Worm (Caenorhabditis elegans) whole organism, L1 larva: ENCODE data around the gene esyt-2.

Source experiments
- C16A3.4 ChIP-seq: fragments of 150-350 bp; optimal IDR thresholded peaks from 2 replicates; lab custom pipeline; 2014; ENCODE audit warnings: missing biosample characterization, missing genetic modification characterization
- C34B4.2 ChIP-seq: sonication (generic microtip); optimal IDR thresholded peaks from 2 replicates; lab custom pipeline; 2017; ENCODE audit warnings: mild to moderate bottlenecking, missing genetic modification characterization, missing compliant biosample characterization
- F16B12.6 ChIP-seq: fragments of 150-350 bp; optimal IDR thresholded peaks from 2 replicates; lab custom pipeline; 2014; ENCODE audit warnings: missing biosample characterization, missing genetic modification characterization
- ama-1 ChIP-seq: fragments of 150-350 bp; optimal IDR thresholded peaks from 2 replicates; lab custom pipeline; 2014
- blmp-1 ChIP-seq: fragments of 150-350 bp; optimal IDR thresholded peaks from 2 replicates; lab custom pipeline; 2014; ENCODE audit warnings: missing biosample characterization, missing genetic modification characterization
- ceh-82 ChIP-seq, 3 experiments: fragments of 150-350 bp in 1 of 3; sonication (generic microtip) in 2 of 3; optimal IDR thresholded peaks; 2 replicates each; lab custom pipeline; 2014 to 2017; ENCODE audit warnings: missing biosample characterization in 3 of 3, missing genetic modification characterization in 3 of 3
- dpl-1 ChIP-seq, 3 experiments: fragments of 150-350 bp in 2 of 3; sonication (generic microtip) in 1 of 3; optimal IDR thresholded peaks; 2 replicates each; lab custom pipeline; 2014 to 2017; ENCODE audit warnings: missing biosample characterization in 3 of 3, missing genetic modification characterization in 3 of 3, missing genetic modification reagents in 3 of 3
- efl-1 ChIP-seq, 4 experiments: fragments of 150-350 bp; optimal IDR thresholded peaks in 3 of 4; peaks in 1 of 4; 1 replicate in 1 of 4; 2 replicates in 3 of 4; lab custom pipeline; 2014; ENCODE audit warnings: missing biosample characterization in 2 of 4, missing genetic modification characterization in 2 of 4, missing genetic modification reagents in 2 of 4
- efl-3 ChIP-seq: fragments of 200-800 bp; sonication (Bioruptor generic); optimal IDR thresholded peaks from 2 replicates; lab custom pipeline; 2018; ENCODE audit warnings: mild to moderate bottlenecking, missing genetic modification characterization, missing compliant biosample characterization
- egl-13 ChIP-seq: sonication (generic microtip); optimal IDR thresholded peaks from 2 replicates; lab custom pipeline; 2016; ENCODE audit warnings: missing genotype, missing genetic modification reagents, missing genetic modification characterization, missing compliant biosample characterization
- egl-27 ChIP-seq, 2 experiments: fragments of 150-350 bp in 1 of 2; sonication (generic microtip); optimal IDR thresholded peaks; 3 replicates each; lab custom pipeline; 2017 to 2018; ENCODE audit warnings: missing biosample characterization in 2 of 2, missing genetic modification characterization in 2 of 2, missing genetic modification reagents in 2 of 2
- elt-2 ChIP-seq: sonication (generic microtip); optimal IDR thresholded peaks from 2 replicates; lab custom pipeline; 2016; ENCODE audit warnings: missing genetic modification characterization, mild to moderate bottlenecking, inconsistent platforms, missing compliant biosample characterization, missing genetic modification reagents
- ets-5 ChIP-seq: fragments of 200-800 bp; sonication (Bioruptor generic); IDR thresholded peaks from 2 replicates; pipeline ENCODE4 v1.3.6; 2022; ENCODE audit warnings: missing genetic modification characterization, missing compliant biosample characterization
- fkh-4 ChIP-seq: sonication (generic microtip); optimal IDR thresholded peaks from 2 replicates; lab custom pipeline; 2016; ENCODE audit warnings: missing compliant biosample characterization, missing genetic modification characterization, borderline replicate concordance
- hlh-17 ChIP-seq: fragments of 200-800 bp; sonication (Bioruptor generic); optimal IDR thresholded peaks from 2 replicates; lab custom pipeline; 2018; ENCODE audit warnings: missing genetic modification characterization, mild to moderate bottlenecking, missing compliant biosample characterization, moderate library complexity, borderline replicate concordance
- hlh-4 ChIP-seq: sonication (generic microtip); optimal IDR thresholded peaks from 2 replicates; lab custom pipeline; 2016; ENCODE audit warnings: mild to moderate bottlenecking, missing genetic modification characterization, missing compliant biosample characterization
- irx-1 ChIP-seq: sonication (generic microtip); optimal IDR thresholded peaks from 2 replicates; lab custom pipeline; 2016; ENCODE audit warnings: missing genetic modification characterization, missing compliant biosample characterization
- lin-14 ChIP-seq: fragments of 200-800 bp; sonication (Bioruptor generic); optimal IDR thresholded peaks from 2 replicates; lab custom pipeline; 2018; ENCODE audit warnings: mild to moderate bottlenecking, missing genetic modification characterization, moderate library complexity, missing compliant biosample characterization
- lin-15B ChIP-seq: fragments of 150-350 bp; sonication (generic microtip); optimal IDR thresholded peaks from 3 replicates; lab custom pipeline; 2014; ENCODE audit warnings: missing biosample characterization, missing genetic modification characterization
- lin-35 ChIP-seq, 2 experiments: fragments of 150-350 bp; optimal IDR thresholded peaks; 2 replicates each; lab custom pipeline; 2014; ENCODE audit warnings: missing biosample characterization in 2 of 2, missing genetic modification characterization in 2 of 2, missing genetic modification reagents in 2 of 2
- lin-39 ChIP-seq: fragments of 150-350 bp; optimal IDR thresholded peaks from 2 replicates; lab custom pipeline; 2014; ENCODE audit warnings: missing biosample characterization, missing genetic modification reagents, missing genetic modification characterization
- lir-3 ChIP-seq: sonication (generic microtip); optimal IDR thresholded peaks from 2 replicates; lab custom pipeline; 2016; ENCODE audit warnings: mild to moderate bottlenecking, missing genetic modification characterization, moderate library complexity, missing compliant biosample characterization; ENCODE audit not compliant: poor library complexity
- lsy-2 ChIP-seq, 2 experiments: fragments of 150-350 bp; optimal IDR thresholded peaks; 2 replicates each; lab custom pipeline; 2014; ENCODE audit warnings: missing biosample characterization in 2 of 2, missing genetic modification characterization in 2 of 2
- nhr-237 ChIP-seq: fragments of 150-350 bp; optimal IDR thresholded peaks from 2 replicates; lab custom pipeline; 2014; ENCODE audit warnings: missing biosample characterization, missing genetic modification characterization
- nhr-47 ChIP-seq: sonication (generic microtip); optimal IDR thresholded peaks from 2 replicates; lab custom pipeline; 2016; ENCODE audit warnings: mild to moderate bottlenecking, missing genetic modification characterization, moderate library complexity, missing compliant biosample characterization
- nhr-71 ChIP-seq: sonication (generic microtip); optimal IDR thresholded peaks from 2 replicates; lab custom pipeline; 2016; ENCODE audit warnings: mild to moderate bottlenecking, missing genetic modification characterization, moderate library complexity, missing compliant biosample characterization
- pag-3 ChIP-seq: sonication (generic microtip); optimal IDR thresholded peaks from 2 replicates; lab custom pipeline; 2017; ENCODE audit warnings: missing genetic modification characterization, mild to moderate bottlenecking, missing compliant biosample characterization, antibody characterized with exemption, borderline replicate concordance; ENCODE audit not compliant: insufficient read depth
- pax-3 ChIP-seq: fragments of 200-800 bp; sonication (Bioruptor generic); optimal IDR thresholded peaks from 2 replicates; lab custom pipeline; 2018; ENCODE audit warnings: mild to moderate bottlenecking, missing genetic modification characterization, moderate library complexity, missing compliant biosample characterization
- pqm-1 ChIP-seq: sonication (generic microtip); optimal IDR thresholded peaks from 3 replicates; lab custom pipeline; 2017; ENCODE audit warnings: missing biosample characterization, missing genetic modification characterization
- rnt-1 ChIP-seq: sonication (generic microtip); optimal IDR thresholded peaks from 2 replicates; lab custom pipeline; 2016; ENCODE audit warnings: mild to moderate bottlenecking, missing genetic modification characterization, moderate library complexity, missing compliant biosample characterization
- unc-62 ChIP-seq: fragments of 150-350 bp; optimal IDR thresholded peaks from 2 replicates; lab custom pipeline; 2014; ENCODE audit warnings: missing biosample characterization, missing genetic modification reagents, missing genetic modification characterization
- unc-98 ChIP-seq: fragments of 200-800 bp; sonication (Bioruptor generic); IDR thresholded peaks from 2 replicates; pipeline ENCODE4 v1.3.6; 2022; ENCODE audit warnings: missing genetic modification characterization, missing compliant biosample characterization
- vab-15 ChIP-seq: sonication (generic microtip); optimal IDR thresholded peaks from 2 replicates; lab custom pipeline; 2017; ENCODE audit warnings: missing genotype, mild to moderate bottlenecking, missing genetic modification characterization, missing compliant biosample characterization
- xbp-1 ChIP-seq: sonication (generic microtip); optimal IDR thresholded peaks from 2 replicates; lab custom pipeline; 2016; ENCODE audit warnings: missing genetic modification characterization, missing compliant biosample characterization
- zip-4 ChIP-seq: fragments of 200-800 bp; sonication (Bioruptor generic); optimal IDR thresholded peaks from 2 replicates; lab custom pipeline; 2018; ENCODE audit warnings: mild to moderate bottlenecking, missing genetic modification characterization, moderate library complexity, missing compliant biosample characterization
- ztf-4 ChIP-seq: fragments of 150-350 bp; optimal IDR thresholded peaks from 2 replicates; lab custom pipeline; 2014; ENCODE audit warnings: missing biosample characterization, missing genetic modification characterization

The esyt-2 gene

ce11 chrIII:6248064-6248687 lies 17.4 kb upstream of the esyt-2 start, which contains the start of the genes gen-1 and stt-3:
Gene gen-1 (minus strand): TSS chrIII:6248158.
Gene stt-3 (plus strand): TSS chrIII:6248637.
- TF ChIP-seq pag-3 (tag; lab: Kevin White, UChicago) (no peak), lir-3 (tag; lab: Kevin White, UChicago) (no peak), nhr-71 (no peak), efl-3 (GFP tag; lab: Kevin White, UChicago) (no peak), lin-14 (GFP tag; lab: Kevin White, UChicago) (no peak), hlh-17 (no peak), ets-5 (GFP tag; lab: Robert Waterston, UW) (no peak), fkh-4 (tag; lab: Kevin White, UChicago) (no peak), egl-27 (tag; optimal IDR thresholded peaks at IDR 0.05; lab: Kevin White, UChicago) (no peak), blmp-1 (tag; lab: Kevin White, UChicago) (no peak), pax-3 (tag; lab: Kevin White, UChicago) (no peak), lin-35 (GFP tag; optimal IDR thresholded peaks at IDR 0.05; lab: Kevin White, UChicago) (peak; percentile 2 to 65), zip-4 (GFP tag; lab: Kevin White, UChicago) (no peak), efl-1 (optimal IDR thresholded peaks at IDR 0.05; lab: Kevin White, UChicago) (peak; percentile 46 to 50), efl-1 (GFP tag; optimal IDR thresholded peaks at IDR 0.05 in 1 of 2; lab: Kevin White, UChicago) (peak; percentile 21 to 90), lin-39 (tag; lab: Kevin White, UChicago) (no peak), elt-2 (tag; lab: Kevin White, UChicago) (no peak), nhr-47 (tag; lab: Kevin White, UChicago) (no peak), unc-62 (GFP tag; lab: Kevin White, UChicago) (no peak), vab-15 (tag; lab: Kevin White, UChicago) (no peak), ztf-4 (tag; lab: Kevin White, UChicago) (no peak), irx-1 (tag; lab: Kevin White, UChicago) (no peak), ceh-82 (tag; optimal IDR thresholded peaks at IDR 0.05; lab: Kevin White, UChicago) (no peak), C34B4.2 (tag; lab: Kevin White, UChicago) (no peak), ama-1 (lab: Kevin White, UChicago) (no peak), pqm-1 (no peak), rnt-1 (tag; lab: Kevin White, UChicago) (no peak), dpl-1 (GFP tag; optimal IDR thresholded peaks at IDR 0.05; lab: Kevin White, UChicago) (peak in 2 of 3 experiments; percentile 42 to 56), unc-98 (GFP tag; lab: Robert Waterston, UW) (no peak), egl-13 (tag; lab: Kevin White, UChicago) (no peak), C16A3.4 (tag; lab: Kevin White, UChicago) (no peak), lsy-2 (tag; optimal IDR thresholded peaks at IDR 0.05; lab: Kevin White, UChicago) (peak in 1 of 2 experiments; percentile 48), nhr-237 (tag; lab: Kevin White, UChicago) (no peak), hlh-4 (tag; lab: Kevin White, UChicago) (no peak), xbp-1 (peak; percentile 2), lin-15B (tag; lab: Kevin White, UChicago) (peak; percentile 1)

ce11 chrIII:6245728-6246127 lies 15.0 kb upstream of the esyt-2 start, which contains the start of gene bcas-2:
Gene bcas-2 (minus strand): TSS chrIII:6245828.
- TF ChIP-seq irx-1 (tag; lab: Kevin White, UChicago) = no peak
- TF ChIP-seq lin-14 (GFP tag; lab: Kevin White, UChicago) = no peak
- TF ChIP-seq F16B12.6 (tag; lab: Kevin White, UChicago) = no peak
- TF ChIP-seq dpl-1 (GFP tag; optimal IDR thresholded peaks at IDR 0.05; lab: Kevin White, UChicago) = no peak
- no peak for TF ChIP-seq zip-4 (GFP tag; lab: Kevin White, UChicago)
